Worm (Caenorhabditis elegans) whole organism, L1 larva: ENCODE results near the gene Y22D7AL.9.

Source experiments
- C34B4.2 ChIP-seq: sonication (generic microtip); optimal IDR thresholded peaks from 2 replicates; lab custom pipeline; 2017; ENCODE audit warnings: mild to moderate bottlenecking, missing genetic modification characterization, missing compliant biosample characterization
- F16B12.6 ChIP-seq: fragments of 150-350 bp; optimal IDR thresholded peaks from 2 replicates; lab custom pipeline; 2014; ENCODE audit warnings: missing biosample characterization, missing genetic modification characterization
- aha-1 ChIP-seq: fragments of 150-350 bp; optimal IDR thresholded peaks from 2 replicates; lab custom pipeline; 2014; ENCODE audit warnings: missing biosample characterization, missing genetic modification characterization
- blmp-1 ChIP-seq: fragments of 150-350 bp; optimal IDR thresholded peaks from 2 replicates; lab custom pipeline; 2014; ENCODE audit warnings: missing biosample characterization, missing genetic modification characterization
- ceh-63 ChIP-seq: fragments of 200-800 bp; sonication (Bioruptor generic); optimal IDR thresholded peaks from 2 replicates; lab custom pipeline; 2018; ENCODE audit warnings: mild to moderate bottlenecking, missing genetic modification characterization, missing compliant biosample characterization
- ceh-8 ChIP-seq: fragments of 200-800 bp; sonication (Bioruptor generic); optimal IDR thresholded peaks from 2 replicates; lab custom pipeline; 2018; ENCODE audit warnings: mild to moderate bottlenecking, missing genetic modification characterization, moderate library complexity, missing compliant biosample characterization
- ceh-82 ChIP-seq, 3 experiments: fragments of 150-350 bp in 1 of 3; sonication (generic microtip) in 2 of 3; optimal IDR thresholded peaks; 2 replicates each; lab custom pipeline; 2014 to 2017; ENCODE audit warnings: missing biosample characterization in 3 of 3, missing genetic modification characterization in 3 of 3
- ces-1 ChIP-seq: fragments of 150-350 bp; optimal IDR thresholded peaks from 2 replicates; lab custom pipeline; 2014; ENCODE audit warnings: missing biosample characterization, missing genetic modification reagents, missing genetic modification characterization
- dpl-1 ChIP-seq, 3 experiments: fragments of 150-350 bp in 2 of 3; sonication (generic microtip) in 1 of 3; optimal IDR thresholded peaks; 2 replicates each; lab custom pipeline; 2014 to 2017; ENCODE audit warnings: missing biosample characterization in 3 of 3, missing genetic modification characterization in 3 of 3, missing genetic modification reagents in 3 of 3
- dsc-1 ChIP-seq: sonication (generic microtip); optimal IDR thresholded peaks from 2 replicates; lab custom pipeline; 2016; ENCODE audit warnings: mild to moderate bottlenecking, missing genetic modification characterization, missing compliant biosample characterization
- efl-1 ChIP-seq, 4 experiments: fragments of 150-350 bp; optimal IDR thresholded peaks in 3 of 4; peaks in 1 of 4; 1 replicate in 1 of 4; 2 replicates in 3 of 4; lab custom pipeline; 2014; ENCODE audit warnings: missing biosample characterization in 2 of 4, missing genetic modification characterization in 2 of 4, missing genetic modification reagents in 2 of 4
- egl-13 ChIP-seq: sonication (generic microtip); optimal IDR thresholded peaks from 2 replicates; lab custom pipeline; 2016; ENCODE audit warnings: missing genotype, missing genetic modification reagents, missing genetic modification characterization, missing compliant biosample characterization
- elt-2 ChIP-seq: sonication (generic microtip); optimal IDR thresholded peaks from 2 replicates; lab custom pipeline; 2016; ENCODE audit warnings: missing genetic modification characterization, mild to moderate bottlenecking, inconsistent platforms, missing compliant biosample characterization, missing genetic modification reagents
- ets-5 ChIP-seq: fragments of 200-800 bp; sonication (Bioruptor generic); IDR thresholded peaks from 2 replicates; pipeline ENCODE4 v1.3.6; 2022; ENCODE audit warnings: missing genetic modification characterization, missing compliant biosample characterization
- fkh-4 ChIP-seq: sonication (generic microtip); optimal IDR thresholded peaks from 2 replicates; lab custom pipeline; 2016; ENCODE audit warnings: missing compliant biosample characterization, missing genetic modification characterization, borderline replicate concordance
- isw-1 ChIP-seq: fragments of 200-800 bp; sonication (Bioruptor generic); IDR thresholded peaks from 2 replicates; pipeline ENCODE4 v1.3.6; 2022; ENCODE audit warnings: missing genetic modification characterization, missing compliant biosample characterization
- lin-14 ChIP-seq: fragments of 200-800 bp; sonication (Bioruptor generic); optimal IDR thresholded peaks from 2 replicates; lab custom pipeline; 2018; ENCODE audit warnings: mild to moderate bottlenecking, missing genetic modification characterization, moderate library complexity, missing compliant biosample characterization
- lin-15B ChIP-seq: fragments of 150-350 bp; sonication (generic microtip); optimal IDR thresholded peaks from 3 replicates; lab custom pipeline; 2014; ENCODE audit warnings: missing biosample characterization, missing genetic modification characterization
- lsy-2 ChIP-seq, 2 experiments: fragments of 150-350 bp; optimal IDR thresholded peaks; 2 replicates each; lab custom pipeline; 2014; ENCODE audit warnings: missing biosample characterization in 2 of 2, missing genetic modification characterization in 2 of 2
- mab-9 ChIP-seq: fragments of 200-800 bp; sonication (Bioruptor generic); IDR thresholded peaks from 2 replicates; pipeline ENCODE4 v1.3.6; 2022; ENCODE audit warnings: missing genetic modification reagents, missing genetic modification characterization, missing compliant biosample characterization
- mdl-1 ChIP-seq, 2 experiments: fragments of 150-350 bp; optimal IDR thresholded peaks; 2 replicates each; lab custom pipeline; 2014 to 2017; ENCODE audit warnings: missing biosample characterization in 2 of 2, missing genetic modification characterization in 2 of 2, inconsistent platforms in 1 of 2
- nhr-12 ChIP-seq: sonication (generic microtip); optimal IDR thresholded peaks from 2 replicates; lab custom pipeline; 2017; ENCODE audit warnings: missing biosample characterization, missing genetic modification characterization
- nhr-47 ChIP-seq: sonication (generic microtip); optimal IDR thresholded peaks from 2 replicates; lab custom pipeline; 2016; ENCODE audit warnings: mild to moderate bottlenecking, missing genetic modification characterization, moderate library complexity, missing compliant biosample characterization
- nhr-71 ChIP-seq: sonication (generic microtip); optimal IDR thresholded peaks from 2 replicates; lab custom pipeline; 2016; ENCODE audit warnings: mild to moderate bottlenecking, missing genetic modification characterization, moderate library complexity, missing compliant biosample characterization
- nhr-84 ChIP-seq: sonication (generic microtip); optimal IDR thresholded peaks from 2 replicates; lab custom pipeline; 2017; ENCODE audit warnings: missing biosample characterization, missing genetic modification characterization
- nhr-85 ChIP-seq: sonication (generic microtip); peaks from one replicate; lab custom pipeline; 2016; ENCODE audit warnings: missing genetic modification characterization, inconsistent platforms, missing compliant biosample characterization
- nhr-90 ChIP-seq: sonication (generic microtip); optimal IDR thresholded peaks from 2 replicates; lab custom pipeline; 2016; ENCODE audit warnings: mild to moderate bottlenecking, missing genetic modification characterization, missing compliant biosample characterization; ENCODE audit not compliant: poor library complexity
- pag-3 ChIP-seq: sonication (generic microtip); optimal IDR thresholded peaks from 2 replicates; lab custom pipeline; 2017; ENCODE audit warnings: missing genetic modification characterization, mild to moderate bottlenecking, missing compliant biosample characterization, antibody characterized with exemption, borderline replicate concordance; ENCODE audit not compliant: insufficient read depth
- rnt-1 ChIP-seq: sonication (generic microtip); optimal IDR thresholded peaks from 2 replicates; lab custom pipeline; 2016; ENCODE audit warnings: mild to moderate bottlenecking, missing genetic modification characterization, moderate library complexity, missing compliant biosample characterization
- skn-1 ChIP-seq: fragments of 150-350 bp; optimal IDR thresholded peaks from 2 replicates; lab custom pipeline; 2014; ENCODE audit warnings: missing biosample characterization, missing genetic modification characterization
- snpc-4 ChIP-seq: fragments of 150-350 bp; optimal IDR thresholded peaks from 2 replicates; lab custom pipeline; 2014; ENCODE audit warnings: missing biosample characterization, missing genetic modification characterization
- snu-23 ChIP-seq: sonication (generic microtip); optimal IDR thresholded peaks from 2 replicates; lab custom pipeline; 2016; ENCODE audit warnings: missing genetic modification characterization, missing compliant biosample characterization
- sptf-1 ChIP-seq: fragments of 150-350 bp; optimal IDR thresholded peaks from 2 replicates; lab custom pipeline; 2014; ENCODE audit warnings: missing biosample characterization, missing genetic modification characterization
- sup-37 ChIP-seq: fragments of 200-800 bp; sonication (Bioruptor generic); optimal IDR thresholded peaks from 2 replicates; lab custom pipeline; 2018; ENCODE audit warnings: mild to moderate bottlenecking, missing genetic modification characterization, missing compliant biosample characterization
- swsn-7 ChIP-seq: sonication (generic microtip); optimal IDR thresholded peaks from 2 replicates; lab custom pipeline; 2016; ENCODE audit warnings: missing genetic modification characterization, missing compliant biosample characterization
- tbx-2 ChIP-seq: sonication (generic microtip); optimal IDR thresholded peaks from 2 replicates; lab custom pipeline; 2016; ENCODE audit warnings: missing genetic modification characterization, missing compliant biosample characterization
- unc-130 ChIP-seq: fragments of 150-350 bp; optimal IDR thresholded peaks from 2 replicates; lab custom pipeline; 2017; ENCODE audit warnings: missing biosample characterization, missing genetic modification characterization, inconsistent platforms
- unc-62 ChIP-seq: fragments of 150-350 bp; optimal IDR thresholded peaks from 2 replicates; lab custom pipeline; 2014; ENCODE audit warnings: missing biosample characterization, missing genetic modification reagents, missing genetic modification characterization
- unc-86 ChIP-seq: sonication (generic microtip); optimal IDR thresholded peaks from 2 replicates; lab custom pipeline; 2016; ENCODE audit warnings: missing genetic modification characterization, missing compliant biosample characterization
- vab-15 ChIP-seq: sonication (generic microtip); optimal IDR thresholded peaks from 2 replicates; lab custom pipeline; 2017; ENCODE audit warnings: missing genotype, mild to moderate bottlenecking, missing genetic modification characterization, missing compliant biosample characterization
- xbp-1 ChIP-seq: sonication (generic microtip); optimal IDR thresholded peaks from 2 replicates; lab custom pipeline; 2016; ENCODE audit warnings: missing genetic modification characterization, missing compliant biosample characterization
- zag-1 ChIP-seq: fragments of 150-350 bp; optimal IDR thresholded peaks from 2 replicates; lab custom pipeline; 2014; ENCODE audit warnings: missing biosample characterization, missing genetic modification characterization
- ztf-4 ChIP-seq: fragments of 150-350 bp; optimal IDR thresholded peaks from 2 replicates; lab custom pipeline; 2014; ENCODE audit warnings: missing biosample characterization, missing genetic modification characterization

Y22D7AL.9 gene

DNA sequence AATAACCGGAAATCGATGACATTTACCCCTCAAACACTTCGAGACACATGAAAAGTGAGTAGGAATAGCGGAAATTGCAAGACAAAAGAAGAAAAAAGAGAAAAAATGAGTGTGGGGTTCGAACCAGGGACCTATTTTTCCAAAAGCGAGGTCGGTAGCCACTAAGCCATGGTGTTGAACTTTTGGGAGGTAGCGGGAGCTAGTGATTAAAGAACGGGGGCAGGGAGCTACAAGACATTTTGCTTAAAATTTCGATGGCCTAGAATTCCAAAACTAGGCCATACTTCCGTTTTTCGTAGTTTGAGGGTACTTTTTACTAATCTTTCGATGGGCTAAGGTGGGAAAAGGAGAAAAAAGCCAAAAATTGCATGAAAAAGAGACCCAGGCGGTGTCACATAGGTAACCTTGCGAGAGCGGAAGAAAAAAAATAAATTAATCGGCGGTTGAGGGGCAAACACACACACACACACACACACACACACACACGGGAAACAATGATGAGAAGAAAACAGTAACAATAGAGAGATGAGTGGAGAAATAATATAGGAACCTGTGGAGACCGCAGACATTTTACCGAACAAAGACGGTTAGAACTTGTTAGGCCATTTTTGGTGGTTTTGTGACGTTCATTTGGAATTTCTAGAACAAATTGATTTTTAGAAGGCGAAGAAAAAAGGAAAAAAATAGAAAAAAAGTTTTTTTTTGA lies 12.2 kb downstream of the Y22D7AL.9 start (continued):
- TF ChIP-seq ceh-8: no peak
- no peak for TF ChIP-seq egl-13 (tag; lab: Kevin White, UChicago)
- peak; percentile 8 for TF ChIP-seq skn-1 (tag; lab: Kevin White, UChicago)
- no peak for TF ChIP-seq mab-9 (GFP tag; lab: Robert Waterston, UW)

DNA sequence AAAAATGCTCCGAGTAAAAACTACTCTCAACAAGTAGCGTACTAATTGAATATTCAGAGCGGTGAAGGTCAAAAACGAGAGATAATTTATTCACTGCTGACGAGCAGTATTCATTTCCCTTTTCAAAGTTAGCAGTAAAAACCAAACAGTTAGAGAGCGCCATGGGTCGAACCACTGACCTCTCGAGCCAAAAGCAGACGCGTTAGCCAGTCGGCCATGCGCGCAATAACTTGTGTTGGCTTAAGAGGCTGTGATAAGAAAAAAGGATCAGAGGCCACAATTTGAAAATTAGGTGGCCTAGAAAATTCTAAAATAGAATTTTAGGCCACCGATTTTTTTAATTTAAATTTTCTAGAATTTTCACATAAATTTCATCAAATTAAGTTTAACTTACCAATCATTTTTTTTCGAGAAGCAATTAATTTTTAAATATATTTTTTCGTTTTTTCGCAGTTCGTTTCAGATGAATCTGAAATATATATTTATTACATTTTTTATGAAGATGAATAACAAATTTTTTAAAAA lies 13.1 kb downstream of the Y22D7AL.9 start, which contains the start of gene sms-3:
sms-3 (minus strand) TSS at position 475 of the 525 bp plus-strand sequence.
- TF ChIP-seq nhr-90 (tag; lab: Kevin White, UChicago) (peak; percentile 2), unc-86 (no peak), ceh-82 (tag; optimal IDR thresholded peaks at IDR 0.05; lab: Kevin White, UChicago) (peak in 1 of 3 experiments; percentile 3), zag-1 (tag; lab: Kevin White, UChicago) (no peak), nhr-12 (tag; lab: Kevin White, UChicago) (no peak), mdl-1 (tag; optimal IDR thresholded peaks at IDR 0.05; lab: Kevin White, UChicago) (no peak), vab-15 (tag; lab: Kevin White, UChicago) (no peak), nhr-71 (peak; percentile 5), dsc-1 (no peak), rnt-1 (tag; lab: Kevin White, UChicago) (peak; percentile 16), dpl-1 (GFP tag; optimal IDR thresholded peaks at IDR 0.05; lab: Kevin White, UChicago) (no peak), mab-9 (GFP tag; lab: Robert Waterston, UW) (no peak), fkh-4 (tag; lab: Kevin White, UChicago) (no peak), unc-62 (no peak), egl-13 (tag; lab: Kevin White, UChicago) (no peak), lin-14 (GFP tag; lab: Kevin White, UChicago) (no peak), ztf-4 (tag; lab: Kevin White, UChicago) (no peak), nhr-47 (tag; lab: Kevin White, UChicago) (peak; percentile 13), unc-130 (tag; lab: Kevin White, UChicago) (no peak), pag-3 (tag; lab: Kevin White, UChicago) (no peak), ets-5 (GFP tag; lab: Robert Waterston, UW) (no peak), F16B12.6 (tag; lab: Kevin White, UChicago) (no peak), ceh-63 (GFP tag; lab: Kevin White, UChicago) (no peak), aha-1 (tag; lab: Kevin White, UChicago) (no peak), sptf-1 (tag; lab: Kevin White, UChicago) (no peak), tbx-2 (tag; lab: Kevin White, UChicago) (no peak)
- TF ChIP-seq, all 84 proteins: peak for 5

DNA sequence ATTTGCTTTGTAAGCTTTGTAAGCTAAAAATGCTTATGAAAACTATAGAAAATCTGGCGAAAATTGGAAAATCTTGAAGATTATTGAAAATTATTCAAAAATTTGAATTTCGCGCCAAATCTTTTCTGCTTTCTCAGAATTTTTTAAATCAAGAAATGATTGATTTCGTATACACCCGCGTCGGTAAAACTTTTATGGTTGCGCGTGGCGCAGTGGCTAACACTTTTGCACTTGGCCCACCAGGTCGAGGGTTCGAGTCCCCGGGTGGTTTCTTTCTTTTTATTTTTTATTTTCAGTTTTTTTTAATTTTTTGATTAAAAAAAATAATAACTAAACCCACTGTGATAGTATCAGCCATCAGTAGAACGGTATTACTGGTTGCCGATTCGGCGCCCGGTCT lies 14.9 kb downstream of the Y22D7AL.9 start:
- peak in 1 of 3 experiments; percentile 16 for TF ChIP-seq dpl-1 (GFP tag; optimal IDR thresholded peaks at IDR 0.05; lab: Kevin White, UChicago)
- no peak for TF ChIP-seq blmp-1 (tag; lab: Kevin White, UChicago)
- peak; percentile 60 for TF ChIP-seq nhr-85
- no peak for TF ChIP-seq efl-1 (optimal IDR thresholded peaks at IDR 0.05; lab: Kevin White, UChicago)
- TF ChIP-seq efl-1 (GFP tag; optimal IDR thresholded peaks at IDR 0.05 in 1 of 2; lab: Kevin White, UChicago): peak; percentile 18 to 89
- TF ChIP-seq lin-15B: peak; percentile 2
- TF ChIP-seq lin-14 (GFP tag; lab: Kevin White, UChicago): no peak

DNA sequence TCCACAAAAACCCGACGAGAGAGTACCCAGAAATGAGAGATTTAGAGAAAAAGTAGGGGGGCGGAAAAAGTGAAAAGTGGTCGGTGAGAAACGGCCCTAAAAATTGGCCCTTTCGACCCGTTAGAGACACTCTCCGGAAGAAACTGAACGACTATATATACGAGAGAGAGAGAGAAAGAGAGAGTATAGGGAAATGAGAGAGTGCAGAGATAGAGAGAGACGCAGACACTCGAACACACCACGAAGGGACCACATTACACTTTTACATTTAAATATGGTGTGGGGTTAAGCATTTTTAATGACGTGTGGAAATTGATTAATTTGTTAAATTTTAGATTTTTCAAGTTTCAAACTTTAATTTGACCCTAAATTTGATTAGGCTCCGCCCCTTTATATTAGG lies 22.2 kb downstream of the Y22D7AL.9 start:
- TF ChIP-seq snpc-4: no peak
- TF ChIP-seq blmp-1 (tag; lab: Kevin White, UChicago): peak; percentile 12
- TF ChIP-seq isw-1 (GFP tag; lab: Robert Waterston, UW): peak; percentile 14
- no peak for TF ChIP-seq C34B4.2
- TF ChIP-seq nhr-84 (tag; lab: Kevin White, UChicago): no peak
- TF ChIP-seq lsy-2 (tag; optimal IDR thresholded peaks at IDR 0.05; lab: Kevin White, UChicago): peak; percentile 20 to 58
- peak; percentile 1 for TF ChIP-seq xbp-1
- peak in 2 of 3 experiments; percentile 15 to 50 for TF ChIP-seq ceh-82 (tag; optimal IDR thresholded peaks at IDR 0.05; lab: Kevin White, UChicago)
- peak; percentile 36 for TF ChIP-seq tbx-2 (tag; lab: Kevin White, UChicago)
- peak; percentile 46 for TF ChIP-seq swsn-7
- TF ChIP-seq unc-86: peak; percentile 51
- TF ChIP-seq rnt-1 (tag; lab: Kevin White, UChicago): no peak
- peak; percentile 39 for TF ChIP-seq snu-23 (GFP tag; lab: Kevin White, UChicago)
- peak; percentile 58 to 70 for TF ChIP-seq efl-1 (optimal IDR thresholded peaks at IDR 0.05; lab: Kevin White, UChicago)
- peak in 1 of 2 experiments; percentile 32 for TF ChIP-seq efl-1 (GFP tag; optimal IDR thresholded peaks at IDR 0.05 in 1 of 2; lab: Kevin White, UChicago)
- TF ChIP-seq sup-37: no peak
- TF ChIP-seq elt-2: no peak
- no peak for TF ChIP-seq ces-1 (GFP tag; lab: Kevin White, UChicago)
- peak in 1 of 3 experiments; percentile 2 for TF ChIP-seq dpl-1 (GFP tag; optimal IDR thresholded peaks at IDR 0.05; lab: Kevin White, UChicago)
